Fruit fly (Drosophila melanogaster) whole organism, embryonic: ENCODE data around the gene CG34238.
A peak's percentile ranks its signal among the peaks of the same experiment; 100 is the strongest.

Experiments
- Atf-2 ChIP-seq: fragments of 200-800 bp; sonication (Bioruptor generic); optimal IDR thresholded peaks from 2 replicates; lab custom pipeline; 2016; ENCODE audit warnings: missing biosample characterization, missing genetic modification characterization
- Bteb2 ChIP-seq: fragments of 200-800 bp; sonication (Bioruptor generic); optimal IDR thresholded peaks from 2 replicates; lab custom pipeline; 2016; ENCODE audit warnings: missing biosample characterization, missing genetic modification characterization
- CG10274 ChIP-seq: fragments of 200-800 bp; sonication (Bioruptor generic); optimal IDR thresholded peaks from 3 replicates; lab custom pipeline; 2017; ENCODE audit warnings: missing biosample characterization, mild to moderate bottlenecking, missing genetic modification characterization
- CG10462 ChIP-seq: fragments of 200-800 bp; sonication (Bioruptor generic); optimal IDR thresholded peaks from 2 replicates; lab custom pipeline; 2016; ENCODE audit warnings: missing biosample characterization, missing genetic modification characterization
- CG10565 ChIP-seq: fragments of 200-800 bp; sonication (Bioruptor generic); optimal IDR thresholded peaks from 3 replicates; lab custom pipeline; 2016; ENCODE audit warnings: missing biosample characterization, mild to moderate bottlenecking, missing genetic modification characterization
- CG12071 ChIP-seq: fragments of 200-800 bp; sonication (Bioruptor generic); optimal IDR thresholded peaks from 3 replicates; lab custom pipeline; 2018; ENCODE audit warnings: missing biosample characterization, mild to moderate bottlenecking, missing genetic modification characterization
- CG12391 ChIP-seq: fragments of 200-800 bp; sonication (Bioruptor generic); optimal IDR thresholded peaks from 3 replicates; lab custom pipeline; 2018; ENCODE audit warnings: missing biosample characterization, mild to moderate bottlenecking, missing genetic modification characterization, moderate library complexity
- CG12744 ChIP-seq: fragments of 200-800 bp; sonication (Bioruptor generic); optimal IDR thresholded peaks from 2 replicates; lab custom pipeline; 2016; ENCODE audit warnings: missing biosample characterization, missing genetic modification characterization
- CG12942 ChIP-seq: fragments of 200-800 bp; sonication (Bioruptor generic); optimal IDR thresholded peaks from 3 replicates; lab custom pipeline; 2016; ENCODE audit warnings: missing biosample characterization, missing genetic modification characterization
- CG1602 ChIP-seq: fragments of 200-800 bp; sonication (Bioruptor generic); optimal IDR thresholded peaks from 3 replicates; lab custom pipeline; 2016; ENCODE audit warnings: missing biosample characterization, missing genetic modification characterization
- CG16813 ChIP-seq: fragments of 200-800 bp; sonication (Bioruptor generic); IDR thresholded peaks from 3 replicates; pipeline ENCODE4 v1.3.6; 2022; ENCODE audit warnings: missing biosample characterization, missing genetic modification characterization; ENCODE audit not compliant: partially characterized antibody
- CG17912 ChIP-seq: fragments of 200-800 bp; sonication (Bioruptor generic); optimal IDR thresholded peaks from 2 replicates; lab custom pipeline; 2018; ENCODE audit warnings: missing biosample characterization, mild to moderate bottlenecking, missing genetic modification characterization
- CG18619 ChIP-seq: fragments of 200-800 bp; sonication (Bioruptor generic); optimal IDR thresholded peaks from 3 replicates; lab custom pipeline; 2017; ENCODE audit warnings: missing biosample characterization, mild to moderate bottlenecking, missing genetic modification characterization
- CG18764 ChIP-seq: fragments of 200-800 bp; sonication (Bioruptor generic); optimal IDR thresholded peaks from 3 replicates; lab custom pipeline; 2016; ENCODE audit warnings: missing biosample characterization, missing genetic modification characterization
- CG2116 ChIP-seq: fragments of 200-800 bp; sonication (Bioruptor generic); optimal IDR thresholded peaks from 3 replicates; lab custom pipeline; 2018; ENCODE audit warnings: missing biosample characterization, mild to moderate bottlenecking, missing genetic modification characterization
- CG2712 ChIP-seq: fragments of 200-800 bp; optimal IDR thresholded peaks from 3 replicates; lab custom pipeline; 2019; ENCODE audit warnings: missing biosample characterization, mild to moderate bottlenecking, missing genetic modification characterization, moderate library complexity
- CG31224 ChIP-seq: fragments of 200-800 bp; sonication (Bioruptor generic); IDR thresholded peaks from 2 replicates; pipeline ENCODE4 v1.3.6; 2022; ENCODE audit warnings: missing biosample characterization, missing genetic modification characterization
- CG34422 ChIP-seq: fragments of 200-800 bp; sonication (Bioruptor generic); IDR thresholded peaks from 3 replicates; pipeline ENCODE4 v1.3.6; 2022; ENCODE audit warnings: missing biosample characterization, missing genetic modification characterization
- CG4617 ChIP-seq: fragments of 200-800 bp; sonication (Bioruptor generic); optimal IDR thresholded peaks from 3 replicates; lab custom pipeline; 2016; ENCODE audit warnings: missing biosample characterization, missing genetic modification characterization, borderline replicate concordance
- CG6683 ChIP-seq: fragments of 200-800 bp; sonication (Bioruptor generic); optimal IDR thresholded peaks from 2 replicates; lab custom pipeline; 2017; ENCODE audit warnings: missing biosample characterization, mild to moderate bottlenecking, missing genetic modification characterization, missing genetic modification reagents
- CG6689 ChIP-seq: fragments of 200-800 bp; sonication (Bioruptor generic); IDR thresholded peaks from 2 replicates; pipeline ENCODE4 v1.3.6; 2022; ENCODE audit warnings: missing biosample characterization, missing genetic modification characterization
- CG6791 ChIP-seq: fragments of 200-800 bp; sonication (Bioruptor generic); IDR thresholded peaks from 3 replicates; pipeline ENCODE4 v1.3.6; 2022; ENCODE audit warnings: missing biosample characterization, missing genetic modification characterization; ENCODE audit not compliant: partially characterized antibody
- Deaf1 ChIP-seq: fragments of 200-800 bp; optimal IDR thresholded peaks from 3 replicates; lab custom pipeline; 2019; ENCODE audit warnings: missing biosample characterization, mild to moderate bottlenecking, missing genetic modification characterization, moderate library complexity
- Fer3 ChIP-seq: fragments of 200-800 bp; sonication (Bioruptor generic); optimal IDR thresholded peaks from 2 replicates; lab custom pipeline; 2018; ENCODE audit warnings: missing biosample characterization, mild to moderate bottlenecking, missing genetic modification characterization, moderate library complexity
- H15 ChIP-seq: fragments of 200-800 bp; sonication (Bioruptor generic); IDR thresholded peaks from 3 replicates; pipeline ENCODE4 v1.3.6; 2022; ENCODE audit warnings: missing biosample characterization, missing genetic modification characterization
- Neu2 ChIP-seq: fragments of 200-800 bp; sonication (Bioruptor generic); optimal IDR thresholded peaks from 3 replicates; lab custom pipeline; 2016; ENCODE audit warnings: missing biosample characterization, missing genetic modification characterization, borderline replicate concordance
- Pdp1 ChIP-seq, 2 experiments: fragments of 200-800 bp; sonication (Bioruptor generic); optimal IDR thresholded peaks; 3 replicates each; lab custom pipeline; 2016; ENCODE audit warnings: missing biosample characterization in 2 of 2, missing genetic modification characterization in 2 of 2, mild to moderate bottlenecking in 1 of 2, moderate library complexity in 1 of 2
- Rfx ChIP-seq: fragments of 200-800 bp; sonication (Bioruptor generic); IDR thresholded peaks from 2 replicates; pipeline ENCODE4 v1.3.6; 2022; ENCODE audit warnings: missing biosample characterization, missing genetic modification characterization
- Sry-β ChIP-seq: fragments of 200-800 bp; sonication (Bioruptor generic); optimal IDR thresholded peaks from 2 replicates; lab custom pipeline; 2018; ENCODE audit warnings: missing biosample characterization, mild to moderate bottlenecking, missing genetic modification characterization, moderate library complexity
- Sry-δ ChIP-seq: fragments of 200-800 bp; sonication (Bioruptor generic); optimal IDR thresholded peaks from 2 replicates; lab custom pipeline; 2016; ENCODE audit warnings: missing biosample characterization, missing genetic modification characterization
- Stat92E ChIP-seq, 3 experiments: fragments of >200 bp in 2 of 3; fragments of 200-800 bp in 1 of 3; sonication (Bioruptor generic) in 1 of 3; optimal IDR thresholded peaks; 2 replicates each; lab custom pipeline; 2017 to 2019; ENCODE audit warnings: missing biosample characterization in 3 of 3, missing genetic modification characterization in 3 of 3, mild to moderate bottlenecking in 1 of 3, moderate library complexity in 1 of 3
- Usf ChIP-seq: fragments of 200-800 bp; sonication (Bioruptor generic); optimal IDR thresholded peaks from 2 replicates; lab custom pipeline; 2017; ENCODE audit warnings: missing genotype, missing biosample characterization, missing genetic modification characterization
- ash1 ChIP-seq: fragments of 200-800 bp; sonication (Bioruptor generic); optimal IDR thresholded peaks from 2 replicates; lab custom pipeline; 2018; ENCODE audit warnings: missing biosample characterization, mild to moderate bottlenecking, missing genetic modification characterization
- chn ChIP-seq: fragments of 200-800 bp; sonication (Bioruptor generic); optimal IDR thresholded peaks from 2 replicates; lab custom pipeline; 2016; ENCODE audit warnings: missing biosample characterization, missing genetic modification characterization
- crol ChIP-seq: fragments of 200-800 bp; sonication (Bioruptor generic); IDR thresholded peaks from 2 replicates; pipeline ENCODE4 v1.3.6; 2022; ENCODE audit warnings: missing biosample characterization, missing genetic modification characterization
- dati ChIP-seq: fragments of 200-800 bp; sonication (Bioruptor generic); IDR thresholded peaks from 2 replicates; pipeline ENCODE4 v1.3.6; 2022; ENCODE audit warnings: missing biosample characterization, missing genetic modification characterization
- dmrt11E ChIP-seq: fragments of 200-800 bp; sonication (Bioruptor generic); optimal IDR thresholded peaks from 3 replicates; lab custom pipeline; 2018; ENCODE audit warnings: missing biosample characterization, mild to moderate bottlenecking, missing genetic modification characterization, moderate library complexity
- fru ChIP-seq: fragments of >200 bp; optimal IDR thresholded peaks from 2 replicates; lab custom pipeline; 2017
- her ChIP-seq: fragments of 200-800 bp; sonication (Bioruptor generic); optimal IDR thresholded peaks from 2 replicates; lab custom pipeline; 2016; ENCODE audit warnings: missing biosample characterization, missing genetic modification characterization
- hkb ChIP-seq, 2 experiments: fragments of 200-800 bp in 1 of 2; fragments of >200 bp in 1 of 2; sonication (Bioruptor generic) in 1 of 2; IDR thresholded peaks in 1 of 2; optimal IDR thresholded peaks in 1 of 2; 2 replicates each; pipeline versions ENCODE4 v1.3.6 to Lab custom; 2017 to 2022; ENCODE audit warnings: missing biosample characterization in 1 of 2, missing genetic modification characterization in 1 of 2
- maf-S ChIP-seq: fragments of 200-800 bp; sonication (Bioruptor generic); optimal IDR thresholded peaks from 2 replicates; lab custom pipeline; 2016; ENCODE audit warnings: missing biosample characterization, missing genetic modification characterization
- nom ChIP-seq: fragments of 200-800 bp; sonication (Bioruptor generic); optimal IDR thresholded peaks from 2 replicates; lab custom pipeline; 2017; ENCODE audit warnings: missing biosample characterization, missing genetic modification characterization, mild to moderate bottlenecking, moderate library complexity, missing genetic modification reagents
- run ChIP-seq: fragments of 200-800 bp; sonication (Bioruptor generic); optimal IDR thresholded peaks from 3 replicates; lab custom pipeline; 2018; ENCODE audit warnings: missing biosample characterization, mild to moderate bottlenecking, missing genetic modification characterization
- sens ChIP-seq: fragments of 200-800 bp; sonication (Bioruptor generic); peaks from one replicate; lab custom pipeline; 2016; ENCODE audit warnings: missing biosample characterization, missing genetic modification characterization
- sima ChIP-seq: fragments of 200-800 bp; sonication (Bioruptor generic); optimal IDR thresholded peaks from 2 replicates; lab custom pipeline; 2016; ENCODE audit warnings: missing biosample characterization, missing genetic modification characterization
- tap ChIP-seq: fragments of 200-800 bp; optimal IDR thresholded peaks from 3 replicates; lab custom pipeline; 2019; ENCODE audit warnings: missing biosample characterization, mild to moderate bottlenecking, missing genetic modification characterization, moderate library complexity
- tll ChIP-seq, 2 experiments: fragments of 200-800 bp in 1 of 2; fragments of >200 bp in 1 of 2; sonication (Bioruptor generic) in 1 of 2; optimal IDR thresholded peaks; 2 replicates each; lab custom pipeline; 2017 to 2019; ENCODE audit warnings: missing biosample characterization in 2 of 2, missing genetic modification characterization in 2 of 2, mild to moderate bottlenecking in 1 of 2, moderate library complexity in 1 of 2
- trh ChIP-seq: fragments of 200-800 bp; sonication (Bioruptor generic); optimal IDR thresholded peaks from 2 replicates; lab custom pipeline; 2016; ENCODE audit warnings: missing biosample characterization, missing genetic modification characterization
- twi ChIP-seq: fragments of 200-800 bp; optimal IDR thresholded peaks from 2 replicates; lab custom pipeline; 2019; ENCODE audit warnings: missing biosample characterization, mild to moderate bottlenecking, missing genetic modification characterization, moderate library complexity

CG34238 gene

dm6 chr3L:10659993-10660743, 33.9 kb downstream of the CG34238 start (continued):
- TF ChIP-seq sima (GFP tag; lab: Kevin White, UChicago) (no peak), CG6683 (no peak), Neu2 (GFP tag; lab: Kevin White, UChicago) (no peak), CG10565 (no peak), maf-S (no peak), crol (GFP tag; lab: Robert Waterston, UW) (peak; percentile 87), ash1 (GFP tag; lab: Kevin White, UChicago) (no peak), CG10462 (GFP tag; lab: Kevin White, UChicago) (no peak), twi (tag; lab: Kevin White, UChicago) (peak; percentile 64), her (GFP tag; lab: Kevin White, UChicago) (no peak), Sry-β (GFP tag; lab: Kevin White, UChicago) (no peak), CG6689 (GFP tag; lab: Robert Waterston, UW) (no peak), trh (GFP tag; lab: Kevin White, UChicago) (no peak), nom (GFP tag; lab: Kevin White, UChicago) (no peak), Deaf1 (no peak), Sry-δ (no peak), CG12071 (no peak), CG18764 (GFP tag; lab: Kevin White, UChicago) (no peak), tap (peak; percentile 32), CG12391 (tag; lab: Kevin White, UChicago) (peak; percentile 50), sens (GFP tag; lab: Kevin White, UChicago) (peak; percentile 31), CG6791 (no peak), CG2116 (GFP tag; lab: Kevin White, UChicago) (no peak), CG12942 (GFP tag; lab: Kevin White, UChicago) (no peak), Usf (GFP tag; lab: Kevin White, UChicago) (no peak), Rfx (no peak), dmrt11E (tag; lab: Kevin White, UChicago) (peak; percentile 38), CG17912 (no peak), Atf-2 (GFP tag; lab: Kevin White, UChicago) (no peak), CG2712 (tag; lab: Kevin White, UChicago) (peak; percentile 61), run (tag; lab: Kevin White, UChicago) (no peak), CG12744 (GFP tag; lab: Kevin White, UChicago) (no peak), Bteb2 (no peak), CG16813 (GFP tag; lab: Robert Waterston, UW) (no peak), hkb (optimal IDR thresholded peaks at IDR 0.05; lab: Kevin White, UChicago) (no peak), hkb (GFP tag; IDR thresholded peaks at IDR 0.05; lab: Robert Waterston, UW) (no peak), Fer3 (no peak), tll (GFP tag; optimal IDR thresholded peaks at IDR 0.05; lab: Kevin White, UChicago) (peak in 1 of 2 experiments; percentile 15), dati (GFP tag; lab: Robert Waterston, UW) (no peak), CG4617 (no peak), Stat92E (GFP tag; optimal IDR thresholded peaks at IDR 0.05; lab: Kevin White, UChicago) (peak in 1 of 3 experiments; percentile 77), chn (GFP tag; lab: Kevin White, UChicago) (no peak), CG31224 (no peak), CG34422 (GFP tag; lab: Robert Waterston, UW) (no peak), H15 (no peak), CG10274 (GFP tag; lab: Kevin White, UChicago) (no peak), CG18619 (no peak), Pdp1 (GFP tag; optimal IDR thresholded peaks at IDR 0.05; lab: Kevin White, UChicago) (no peak), fru (lab: Kevin White, UChicago) (no peak), CG1602 (GFP tag; lab: Kevin White, UChicago) (no peak)
